Fruit fly (Drosophila melanogaster): ENCODE results near the gene GMF.

The GMF gene

dm6 chr2L:16285692-16286359 lies 16.9 kb downstream of the GMF start (continued):
- TF ChIP-seq Optix (GFP tag; IDR thresholded peaks at IDR 0.05), result no peak
- TF ChIP-seq vfl (GFP tag; optimal IDR thresholded peaks at IDR 0.05), result peak; percentile 79

DNA sequence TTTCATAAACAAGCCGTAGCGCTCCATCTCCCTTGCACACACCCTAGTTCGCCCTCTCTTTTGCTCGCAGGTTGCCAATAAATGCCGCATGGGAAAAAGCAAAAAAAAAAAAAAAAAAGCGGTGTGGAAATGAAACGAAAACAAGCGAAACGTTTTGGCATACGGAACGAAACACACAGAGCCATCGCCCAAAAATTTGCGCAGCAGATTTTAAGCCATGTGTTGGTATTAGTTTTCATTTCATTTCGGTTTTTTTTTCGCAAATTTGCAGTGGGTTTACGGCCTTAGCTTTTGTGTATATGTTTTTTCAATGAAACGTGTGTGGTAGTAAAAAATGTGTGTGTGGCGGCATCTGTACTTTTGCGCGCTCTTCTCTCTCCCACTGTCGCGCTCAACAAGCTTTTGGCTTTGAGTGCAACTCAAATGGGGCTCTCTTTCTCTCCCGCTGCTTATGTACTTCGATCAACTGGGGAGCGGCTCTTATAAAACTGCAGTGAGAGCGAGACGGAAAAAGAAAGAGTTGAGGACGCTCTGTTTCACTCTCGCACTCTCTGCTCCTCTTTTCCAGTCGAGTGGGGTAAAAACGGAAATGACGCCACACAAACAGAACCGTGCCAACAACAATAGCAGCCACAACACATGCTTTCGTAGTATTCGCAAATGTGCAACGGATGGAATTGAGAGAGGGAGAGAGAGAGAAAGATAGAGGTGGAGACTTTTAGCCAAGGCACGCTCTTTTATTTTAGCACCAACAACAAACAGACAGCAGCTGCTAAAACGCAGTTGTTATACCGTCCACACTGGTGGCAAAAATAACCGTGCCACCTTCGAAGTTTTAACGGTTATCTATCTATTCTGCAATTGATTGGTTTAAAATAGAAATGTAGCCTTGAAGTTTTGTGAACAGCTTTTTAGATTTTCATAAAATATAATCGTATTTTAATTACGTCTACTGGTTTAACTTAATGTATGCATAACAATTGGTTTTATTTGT lies 18.2 kb downstream of the GMF start:
- TF ChIP-seq Meics (GFP tag; optimal IDR thresholded peaks at IDR 0.05) (peak; percentile 68), CG12236 (GFP tag; optimal IDR thresholded peaks at IDR 0.05) (no peak), CG42726 (GFP tag; IDR thresholded peaks at IDR 0.05; ENCODE audit: partially characterized antibody) (no peak), CG12744 (GFP tag; optimal IDR thresholded peaks at IDR 0.05) (peak; percentile 13), dpn (GFP tag; optimal IDR thresholded peaks at IDR 0.05) (peak; percentile 56 to 63), slp2 (GFP tag; optimal IDR thresholded peaks at IDR 0.05) (peak; percentile 18), eyg (GFP tag; optimal IDR thresholded peaks at IDR 0.05) (peak; percentile 2), Scr (GFP tag; IDR thresholded peaks at IDR 0.05; ENCODE audit: partially characterized antibody) (no peak), CG11093 (GFP tag; IDR thresholded peaks at IDR 0.05) (no peak), shn (GFP tag; optimal IDR thresholded peaks at IDR 0.05) (no peak), tup (GFP tag; optimal IDR thresholded peaks at IDR 0.05) (no peak), CG8281 (tag; optimal IDR thresholded peaks at IDR 0.05) (peak; percentile 40), CG7357 (GFP tag; IDR thresholded peaks at IDR 0.05) (0 out of 3 replicates have a peak, but pooled peaks have one; percentile 16), CG9797 (GFP tag; optimal IDR thresholded peaks at IDR 0.05) (no peak), CG4424 (GFP tag; optimal IDR thresholded peaks at IDR 0.05) (peak; percentile 39), twi (tag; optimal IDR thresholded peaks at IDR 0.05) (peak; percentile 4), Hsf (GFP tag; optimal IDR thresholded peaks at IDR 0.05) (peak; percentile 48), Vsx1 (GFP tag; optimal IDR thresholded peaks at IDR 0.05) (peak; percentile 40), MBD-R2 (GFP tag; IDR thresholded peaks at IDR 0.05) (no peak), ATbp (GFP tag; optimal IDR thresholded peaks at IDR 0.05) (peak; percentile 52), CG9609 (GFP tag; optimal IDR thresholded peaks at IDR 0.05) (peak; percentile 53), cas (GFP tag; IDR thresholded peaks at IDR 0.05) (no peak), gsb (GFP tag; IDR thresholded peaks at IDR 0.05) (no peak), Dad (GFP tag; optimal IDR thresholded peaks at IDR 0.05) (peak; percentile 31), lilli (GFP tag; optimal IDR thresholded peaks at IDR 0.05) (peak; percentile 64), NC2α (GFP tag; optimal IDR thresholded peaks at IDR 0.05) (no peak), salm (tag; optimal IDR thresholded peaks at IDR 0.05) (no peak), jigr1 (GFP tag; IDR thresholded peaks at IDR 0.05) (no peak), Asciz (GFP tag; optimal IDR thresholded peaks at IDR 0.05) (peak; percentile 44), H2.0 (GFP tag; IDR thresholded peaks at IDR 0.05) (no peak), Trl (optimal IDR thresholded peaks at IDR 0.05) (peak; percentile 94 to 99), Trl (GFP tag; optimal IDR thresholded peaks at IDR 0.05) (peak; percentile 13), az2 (GFP tag; optimal IDR thresholded peaks at IDR 0.05) (no peak), trem (tag; optimal IDR thresholded peaks at IDR 0.05) (no peak), CG33557 (GFP tag; optimal IDR thresholded peaks at IDR 0.05) (no peak), Dll (GFP tag; IDR thresholded peaks at IDR 0.05; ENCODE audit: partially characterized antibody) (no peak), CG10565 (GFP tag; optimal IDR thresholded peaks at IDR 0.05) (no peak), dan (GFP tag; IDR thresholded peaks at IDR 0.05) (no peak), Myb (GFP tag; optimal IDR thresholded peaks at IDR 0.05) (peak; percentile 3), bab2 (GFP tag; optimal IDR thresholded peaks at IDR 0.05) (no peak), CG17568 (GFP tag; optimal IDR thresholded peaks at IDR 0.05) (no peak), so (GFP tag; IDR thresholded peaks at IDR 0.05) (no peak), Mad (GFP tag; optimal IDR thresholded peaks at IDR 0.05) (peak; percentile 53), CG4617 (GFP tag; optimal IDR thresholded peaks at IDR 0.05; ENCODE audit: borderline replicate concordance) (no peak), gro (GFP tag; optimal IDR thresholded peaks at IDR 0.05) (peak; percentile 3)

All from whole organism, embryonic.